Fruit fly (Drosophila melanogaster) Kc167 (cell line): ENCODE data around the gene CG6660.

ENCODE experiments used
- h ChIP-seq: fragments of >200 bp; optimal IDR thresholded peaks from 3 replicates; lab custom pipeline; 2018; ENCODE audit warnings: missing external identifiers
- ttk ChIP-seq: sonication (Bioruptor generic); optimal IDR thresholded peaks from 2 replicates; lab custom pipeline; 2017; ENCODE audit warnings: missing external identifiers

dm6 chr3R:22911049-22911448 lies 12.1 kb upstream of the CG6660 start:
- TF ChIP-seq ttk (lab: Kevin White, UChicago) (no peak), h (lab: Kevin White, UChicago) (no peak)
